Worm (Caenorhabditis elegans): ENCODE data around the gene fbxb-16.

The fbxb-16 gene

DNA sequence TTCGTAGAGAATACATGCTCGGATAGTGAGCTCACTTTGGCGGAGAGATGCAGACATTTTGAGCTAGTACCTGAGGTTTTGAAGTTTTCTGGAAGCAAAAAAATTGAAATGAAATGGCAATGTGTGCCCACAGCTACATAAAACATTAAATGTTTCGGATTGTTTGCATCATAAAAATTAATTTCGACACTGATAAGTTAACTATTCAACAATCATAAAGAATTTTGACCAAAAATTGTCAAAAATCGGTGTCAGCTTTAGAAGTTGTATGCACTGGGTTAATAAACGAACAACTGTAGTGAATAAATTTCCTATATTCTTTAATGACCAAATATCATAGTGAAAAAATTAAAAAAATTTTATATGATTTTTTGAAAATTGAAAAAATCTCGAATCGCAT, 32.8 kb downstream of the fbxb-16 start, which contains the start of gene fbxa-166:
Gene fbxa-166 (minus strand): TSS at position 101 of the 400 bp plus-strand sequence.
- no peak for TF ChIP-seq ceh-34 (tag; optimal IDR thresholded peaks at IDR 0.05)
- no peak for TF ChIP-seq unc-3 (GFP tag; conservative IDR thresholded peaks at IDR 0.05)
- no peak for TF ChIP-seq unc-3 (tag; optimal IDR thresholded peaks at IDR 0.05)
- no peak for TF ChIP-seq ama-1 (optimal IDR thresholded peaks at IDR 0.05)
- no peak for TF ChIP-seq fax-1 (tag; optimal IDR thresholded peaks at IDR 0.05)
- no peak for TF ChIP-seq odd-2 (tag; optimal IDR thresholded peaks at IDR 0.05)
- no peak for TF ChIP-seq dve-1 (tag; optimal IDR thresholded peaks at IDR 0.05)
- no peak for TF ChIP-seq pha-2 (tag; optimal IDR thresholded peaks at IDR 0.05)
- TF ChIP-seq ceh-30 (tag; optimal IDR thresholded peaks at IDR 0.05) = no peak
- no peak for TF ChIP-seq nhr-11 (tag; optimal IDR thresholded peaks at IDR 0.05)
- no peak for TF ChIP-seq sox-4 (tag; optimal IDR thresholded peaks at IDR 0.05)
- TF ChIP-seq hlh-15 (tag; optimal IDR thresholded peaks at IDR 0.05) = no peak
- TF ChIP-seq ceh-22 (tag; optimal IDR thresholded peaks at IDR 0.05) = no peak
- no peak for TF ChIP-seq ceh-6 (GFP tag; optimal IDR thresholded peaks at IDR 0.05)
- no peak for TF ChIP-seq che-1 (tag; optimal IDR thresholded peaks at IDR 0.05)
- no peak for TF ChIP-seq pha-4 (tag; optimal IDR thresholded peaks at IDR 0.05)
- TF ChIP-seq fkh-10 (GFP tag; optimal IDR thresholded peaks at IDR 0.05) = no peak

DNA sequence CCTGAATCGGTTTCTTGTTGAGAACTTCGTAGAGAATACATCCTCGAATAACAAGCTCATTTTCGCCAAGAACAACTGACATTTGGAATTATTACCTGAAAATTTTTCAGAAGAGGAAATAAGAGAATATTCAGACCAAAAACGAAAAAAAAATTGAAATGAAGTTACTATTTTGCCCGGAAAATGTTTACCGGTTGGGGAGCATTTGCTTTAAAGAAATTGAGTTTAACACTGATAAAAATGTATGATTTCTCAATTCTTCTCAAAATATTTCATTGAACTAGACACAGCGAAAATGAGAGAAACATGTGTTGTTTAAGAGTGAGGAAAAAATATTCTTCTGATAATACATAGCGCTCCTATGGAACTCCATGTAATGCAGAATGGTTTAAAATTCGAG, 35.3 kb downstream of the fbxb-16 start, which contains the start of gene fbxa-165:
Gene fbxa-165 (minus strand): TSS at position 101 of the 400 bp plus-strand sequence.
- TF ChIP-seq odd-2 (tag; optimal IDR thresholded peaks at IDR 0.05) = no peak
- TF ChIP-seq ceh-24 (tag; optimal IDR thresholded peaks at IDR 0.05) = no peak
- TF ChIP-seq ets-4 (tag; optimal IDR thresholded peaks at IDR 0.05) = no peak
- TF ChIP-seq lim-6 (tag; optimal IDR thresholded peaks at IDR 0.05) = no peak
- no peak for TF ChIP-seq ahr-1 (tag; optimal IDR thresholded peaks at IDR 0.05)
- no peak for TF ChIP-seq ceh-45 (GFP tag; IDR thresholded peaks at IDR 0.05)
- TF ChIP-seq fkh-6 (tag; optimal IDR thresholded peaks at IDR 0.05) = no peak
- TF ChIP-seq ceh-31 (tag; optimal IDR thresholded peaks at IDR 0.05) = no peak
- no peak for TF ChIP-seq sox-4 (tag; optimal IDR thresholded peaks at IDR 0.05)
- no peak for TF ChIP-seq gmeb-2 (tag; optimal IDR thresholded peaks at IDR 0.05)
- TF ChIP-seq ceh-30 (tag; optimal IDR thresholded peaks at IDR 0.05) = no peak
- no peak for TF ChIP-seq elt-2 (tag; optimal IDR thresholded peaks at IDR 0.05)
- no peak for TF ChIP-seq ceh-18 (tag; optimal IDR thresholded peaks at IDR 0.05)
- no peak for TF ChIP-seq ztf-16 (tag; optimal IDR thresholded peaks at IDR 0.05)
- TF ChIP-seq pqm-1 (tag; optimal IDR thresholded peaks at IDR 0.05) = no peak

DNA sequence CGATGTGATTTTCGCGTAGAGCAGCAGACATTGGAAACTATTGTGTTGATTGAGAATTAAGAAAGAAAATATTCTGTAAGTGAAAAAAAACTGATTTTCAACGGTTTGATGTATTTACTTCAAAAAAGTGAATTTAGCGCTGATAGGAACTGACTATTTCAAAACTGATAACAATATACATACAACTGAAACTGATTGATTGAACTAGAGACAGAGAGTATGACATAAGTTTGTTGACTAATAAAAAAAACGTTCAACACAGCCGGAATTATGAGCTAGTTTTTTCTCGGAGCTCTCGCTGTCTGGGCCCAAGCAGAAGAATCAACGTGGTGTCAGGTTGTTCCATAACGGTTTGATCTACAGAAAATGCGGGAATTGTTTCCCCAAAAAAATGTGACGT, 37.7 kb downstream of the fbxb-16 start, which contains the start of gene fbxa-164:
Gene fbxa-164 (minus strand): TSS at position 101 of the 400 bp plus-strand sequence.
- no peak for TF ChIP-seq ceh-30 (tag; optimal IDR thresholded peaks at IDR 0.05)
- no peak for TF ChIP-seq ama-1 (optimal IDR thresholded peaks at IDR 0.05)
- TF ChIP-seq gmeb-2 (tag; optimal IDR thresholded peaks at IDR 0.05) = no peak
- no peak for TF ChIP-seq pha-2 (tag; optimal IDR thresholded peaks at IDR 0.05)
- TF ChIP-seq ceh-9 (tag; optimal IDR thresholded peaks at IDR 0.05) = no peak
- no peak for TF ChIP-seq fkh-6 (tag; optimal IDR thresholded peaks at IDR 0.05)
- TF ChIP-seq che-1 (tag; optimal IDR thresholded peaks at IDR 0.05) = no peak
- TF ChIP-seq dve-1 (tag; optimal IDR thresholded peaks at IDR 0.05) = no peak
- no peak for TF ChIP-seq nhr-232 (tag; optimal IDR thresholded peaks at IDR 0.05)
- no peak for TF ChIP-seq F13H6.1 (tag; optimal IDR thresholded peaks at IDR 0.05)

DNA sequence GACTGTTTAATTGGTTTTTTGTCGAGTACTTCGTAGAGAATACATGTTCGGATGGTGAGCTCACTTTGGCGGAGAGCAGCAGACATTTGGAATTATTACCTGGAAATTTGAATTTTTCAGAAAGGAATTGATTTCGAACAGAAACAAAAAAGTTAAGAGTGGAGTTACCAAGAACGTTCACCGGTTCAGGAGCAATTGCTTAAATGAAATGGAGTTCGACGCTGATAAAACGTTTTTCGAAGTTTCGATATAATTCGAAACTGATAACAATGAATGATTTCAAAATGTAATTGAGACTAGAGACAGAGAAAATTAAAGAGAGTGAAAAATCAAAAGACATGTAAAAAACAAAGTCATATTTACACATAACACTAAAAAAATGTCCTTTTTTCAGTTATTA, 41.1 kb downstream of the fbxb-16 start, which contains the start of gene fbxa-163:
Gene fbxa-163 (minus strand): TSS at position 101 of the 400 bp plus-strand sequence.
- TF ChIP-seq hlh-13 (GFP tag; optimal IDR thresholded peaks at IDR 0.05) (no peak), ztf-16 (tag; optimal IDR thresholded peaks at IDR 0.05) (no peak), odd-2 (tag; optimal IDR thresholded peaks at IDR 0.05) (no peak), T23F11.4 (GFP tag; optimal IDR thresholded peaks at IDR 0.05) (no peak), sox-2 (GFP tag; IDR thresholded peaks at IDR 0.05) (no peak), elt-2 (tag; optimal IDR thresholded peaks at IDR 0.05) (no peak), ahr-1 (tag; optimal IDR thresholded peaks at IDR 0.05) (no peak), sdc-2 (tag; optimal IDR thresholded peaks at IDR 0.05) (no peak), lim-6 (tag; optimal IDR thresholded peaks at IDR 0.05) (no peak), pha-4 (tag; optimal IDR thresholded peaks at IDR 0.05) (no peak), lin-11 (tag; optimal IDR thresholded peaks at IDR 0.05) (no peak), ama-1 (optimal IDR thresholded peaks at IDR 0.05) (no peak)
